Worm (Caenorhabditis elegans): Measurements from ENCODE around the gene F19C7.2.
A peak's percentile ranks its signal among the peaks of the same experiment; 100 is the strongest.

Gene F19C7.2

DNA sequence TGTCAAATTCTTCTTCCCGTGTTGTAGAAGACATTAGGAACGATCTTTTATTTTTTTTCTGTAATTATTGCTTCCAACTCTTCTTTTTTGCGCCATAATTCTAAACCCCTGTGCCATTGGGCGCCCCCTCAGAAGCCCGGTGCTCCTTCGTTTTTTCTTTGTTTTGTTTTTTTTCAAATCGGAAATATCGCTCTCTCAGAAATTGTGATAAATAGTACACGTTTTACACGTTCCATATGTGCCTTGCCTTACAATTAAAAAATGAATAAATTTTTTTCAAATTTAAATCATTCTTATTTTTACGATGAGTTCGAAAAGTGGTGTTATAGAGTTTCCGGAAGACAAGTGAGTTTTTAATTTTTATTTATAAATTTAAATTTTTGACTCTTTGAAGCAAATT is 49.7 kb downstream of the F19C7.2 start, which contains the start of gene F29B9.7:
Gene F29B9.7 (plus strand): TSS at position 301 of the 400 bp plus-strand sequence.
- TF ChIP-seq ceh-36 (tag; optimal IDR thresholded peaks at IDR 0.05) (no peak), ama-1 (optimal IDR thresholded peaks at IDR 0.05) (no peak), hnd-1 (tag; optimal IDR thresholded peaks at IDR 0.05) (no peak), B0310.2 (tag; optimal IDR thresholded peaks at IDR 0.05) (no peak), scrt-1 (GFP tag; IDR thresholded peaks at IDR 0.05) (no peak)

DNA sequence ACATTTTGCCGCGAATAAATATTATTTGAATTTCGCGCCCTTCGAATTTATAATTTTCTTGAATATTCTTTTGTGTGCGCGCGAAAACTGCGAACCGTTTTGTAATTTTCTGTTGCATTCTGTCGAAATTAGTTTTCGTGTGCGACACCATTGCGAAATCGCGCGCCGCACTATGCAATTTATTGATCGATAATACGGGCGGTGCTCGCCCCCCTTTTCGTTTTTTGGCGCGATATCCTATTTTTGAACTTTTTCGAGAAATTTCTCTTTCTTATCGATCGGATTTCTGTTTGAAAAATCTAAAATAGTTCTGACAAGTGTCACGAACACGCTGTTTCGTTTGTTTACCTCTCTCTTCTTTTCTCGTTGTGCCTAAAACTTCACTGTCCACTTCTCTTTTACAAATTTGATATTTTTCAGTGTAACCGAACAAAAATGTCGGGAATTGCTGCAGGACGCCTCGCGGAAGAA is 50.9 kb downstream of the F19C7.2 start, which contains the start of gene ubc-9:
Gene ubc-9 (plus strand): TSS at position 421 of the 471 bp plus-strand sequence.
- TF ChIP-seq aly-1 (tag; optimal IDR thresholded peaks at IDR 0.05): no peak
- peak; percentile 6 for TF ChIP-seq ceh-36 (tag; optimal IDR thresholded peaks at IDR 0.05)
- peak; percentile 65; the same call in 1 of the 2 replicates for TF ChIP-seq pes-1 (GFP tag; IDR thresholded peaks at IDR 0.05)
- TF ChIP-seq F13C5.2 (tag; optimal IDR thresholded peaks at IDR 0.05): peak; percentile 53
- TF ChIP-seq B0310.2 (tag; optimal IDR thresholded peaks at IDR 0.05): no peak
- TF ChIP-seq sea-1 (GFP tag; conservative IDR thresholded peaks at IDR 0.05): 0 out of 2 replicates have a peak, but pooled peaks have one; percentile 58
